Fruit fly (Drosophila melanogaster) whole organism, embryonic: ENCODE measurements around the gene Sgs5bis.

Experiments used
- Adf1 ChIP-seq: fragments of 200-800 bp; sonication (Bioruptor generic); IDR thresholded peaks from 2 replicates; pipeline ENCODE4 v1.3.6; 2022; ENCODE audit warnings: missing biosample characterization, missing genetic modification characterization
- Bgb ChIP-seq: fragments of 200-800 bp; sonication (Bioruptor generic); IDR thresholded peaks from 2 replicates; pipeline ENCODE4 v1.3.6; 2022; ENCODE audit warnings: missing biosample characterization, missing genetic modification characterization; ENCODE audit not compliant: partially characterized antibody
- CG10366 ChIP-seq: fragments of 200-800 bp; sonication (Bioruptor generic); IDR thresholded peaks from 2 replicates; pipeline ENCODE4 v1.3.6; 2022; ENCODE audit warnings: missing biosample characterization, missing genetic modification characterization
- CG10543 ChIP-seq: fragments of 200-800 bp; sonication (Bioruptor generic); optimal IDR thresholded peaks from 3 replicates; lab custom pipeline; 2017; ENCODE audit warnings: missing biosample characterization, mild to moderate bottlenecking, missing genetic modification characterization, moderate library complexity
- CG11093 ChIP-seq: fragments of 200-800 bp; sonication (Bioruptor generic); IDR thresholded peaks from 3 replicates; pipeline ENCODE4 v1.3.6; 2022; ENCODE audit warnings: missing biosample characterization, missing genetic modification characterization
- CG11695 ChIP-seq: fragments of 200-800 bp; sonication (Bioruptor generic); IDR thresholded peaks from 3 replicates; pipeline ENCODE4 v1.3.6; 2022; ENCODE audit warnings: missing biosample characterization, missing genetic modification characterization
- CG12299 ChIP-seq: fragments of 200-800 bp; sonication (Bioruptor generic); optimal IDR thresholded peaks from 2 replicates; lab custom pipeline; 2018; ENCODE audit warnings: missing biosample characterization, mild to moderate bottlenecking, missing genetic modification characterization
- CG15011 ChIP-seq: fragments of 200-800 bp; sonication (Bioruptor generic); optimal IDR thresholded peaks from 3 replicates; lab custom pipeline; 2018; ENCODE audit warnings: missing biosample characterization, mild to moderate bottlenecking, missing genetic modification characterization
- CG15696 ChIP-seq: fragments of 200-800 bp; sonication (Bioruptor generic); optimal IDR thresholded peaks from 2 replicates; lab custom pipeline; 2019; ENCODE audit warnings: missing biosample characterization, mild to moderate bottlenecking, missing genetic modification characterization, moderate library complexity
- CG18619 ChIP-seq: fragments of 200-800 bp; sonication (Bioruptor generic); optimal IDR thresholded peaks from 3 replicates; lab custom pipeline; 2017; ENCODE audit warnings: missing biosample characterization, mild to moderate bottlenecking, missing genetic modification characterization
- CG2120 ChIP-seq: fragments of 200-800 bp; sonication (Bioruptor generic); optimal IDR thresholded peaks from 3 replicates; lab custom pipeline; 2016; ENCODE audit warnings: missing biosample characterization, missing genetic modification characterization
- CG31441 ChIP-seq: fragments of 200-800 bp; sonication (Bioruptor generic); IDR thresholded peaks from 2 replicates; pipeline ENCODE4 v1.3.6; 2022; ENCODE audit warnings: missing biosample characterization, missing genetic modification characterization
- CG32532 ChIP-seq: fragments of 200-800 bp; sonication (Bioruptor generic); IDR thresholded peaks from 2 replicates; pipeline ENCODE4 v1.3.6; 2022; ENCODE audit warnings: missing biosample characterization, missing genetic modification characterization
- CG34224 ChIP-seq: fragments of 200-800 bp; sonication (Bioruptor generic); IDR thresholded peaks from 3 replicates; pipeline ENCODE4 v1.3.6; 2022; ENCODE audit warnings: missing biosample characterization, missing genetic modification characterization; ENCODE audit not compliant: partially characterized antibody
- CG34376 ChIP-seq: fragments of 200-800 bp; sonication (Bioruptor generic); optimal IDR thresholded peaks from 2 replicates; lab custom pipeline; 2018; ENCODE audit warnings: missing biosample characterization, mild to moderate bottlenecking, missing genetic modification characterization
- CG4328 ChIP-seq: fragments of 200-800 bp; sonication (Bioruptor generic); optimal IDR thresholded peaks from 3 replicates; lab custom pipeline; 2017; ENCODE audit warnings: missing biosample characterization, missing genetic modification reagents, missing genetic modification characterization
- CG6254 ChIP-seq: fragments of 200-800 bp; sonication (Bioruptor generic); optimal IDR thresholded peaks from 3 replicates; lab custom pipeline; 2017; ENCODE audit warnings: mild to moderate bottlenecking, missing biosample characterization, missing genetic modification reagents, missing genetic modification characterization
- CG7745 ChIP-seq: fragments of 200-800 bp; sonication (Bioruptor generic); optimal IDR thresholded peaks from 2 replicates; lab custom pipeline; 2018; ENCODE audit warnings: missing biosample characterization, mild to moderate bottlenecking, missing genetic modification characterization, moderate library complexity
- CG8359 ChIP-seq: fragments of 200-800 bp; sonication (Bioruptor generic); optimal IDR thresholded peaks from 2 replicates; lab custom pipeline; 2017; ENCODE audit warnings: missing biosample characterization, mild to moderate bottlenecking, missing genetic modification characterization, borderline replicate concordance
- CoRest ChIP-seq: fragments of 200-800 bp; sonication (Bioruptor generic); optimal IDR thresholded peaks from 3 replicates; lab custom pipeline; 2018; ENCODE audit warnings: missing biosample characterization, mild to moderate bottlenecking, missing genetic modification characterization, moderate library complexity
- Deaf1 ChIP-seq: fragments of 200-800 bp; optimal IDR thresholded peaks from 3 replicates; lab custom pipeline; 2019; ENCODE audit warnings: missing biosample characterization, mild to moderate bottlenecking, missing genetic modification characterization, moderate library complexity
- Dll ChIP-seq: fragments of 200-800 bp; sonication (Bioruptor generic); IDR thresholded peaks from 4 replicates; pipeline ENCODE4 v1.3.6; 2022; ENCODE audit warnings: missing biosample characterization, missing genetic modification characterization; ENCODE audit not compliant: partially characterized antibody
- Hand ChIP-seq: fragments of 200-800 bp; sonication (Bioruptor generic); optimal IDR thresholded peaks from 2 replicates; lab custom pipeline; 2017; ENCODE audit warnings: mild to moderate bottlenecking, missing biosample characterization, missing genetic modification reagents, missing genetic modification characterization
- Med ChIP-seq: fragments of 200-800 bp; sonication (Bioruptor generic); peaks from one replicate; lab custom pipeline; 2016; ENCODE audit warnings: missing biosample characterization, missing genetic modification characterization, mild to moderate bottlenecking, inconsistent platforms, moderate library complexity
- Meics ChIP-seq: fragments of 200-800 bp; sonication (Bioruptor generic); optimal IDR thresholded peaks from 2 replicates; lab custom pipeline; 2017; ENCODE audit warnings: missing biosample characterization, mild to moderate bottlenecking, missing genetic modification characterization
- abd-A ChIP-seq: fragments of 200-800 bp; sonication (Bioruptor generic); optimal IDR thresholded peaks from 3 replicates; lab custom pipeline; 2019; ENCODE audit warnings: missing biosample characterization, mild to moderate bottlenecking, missing genetic modification characterization, moderate library complexity
- amos ChIP-seq: fragments of 200-800 bp; sonication (Bioruptor generic); IDR thresholded peaks from 2 replicates; pipeline ENCODE4 v1.3.6; 2022; ENCODE audit warnings: missing biosample characterization, missing genetic modification characterization; ENCODE audit not compliant: partially characterized antibody
- chm ChIP-seq: fragments of 200-800 bp; sonication (Bioruptor generic); IDR thresholded peaks from 2 replicates; pipeline ENCODE4 v1.3.6; 2022; ENCODE audit warnings: missing biosample characterization, missing genetic modification characterization
- crol ChIP-seq: fragments of 200-800 bp; sonication (Bioruptor generic); IDR thresholded peaks from 2 replicates; pipeline ENCODE4 v1.3.6; 2022; ENCODE audit warnings: missing biosample characterization, missing genetic modification characterization
- dysf ChIP-seq: fragments of 200-800 bp; sonication (Bioruptor generic); IDR thresholded peaks from 3 replicates; pipeline ENCODE4 v1.3.6; 2022; ENCODE audit warnings: missing biosample characterization, missing genetic modification characterization
- gem ChIP-seq: fragments of 200-800 bp; sonication (Bioruptor generic); optimal IDR thresholded peaks from 2 replicates; lab custom pipeline; 2019; ENCODE audit warnings: missing biosample characterization, mild to moderate bottlenecking, missing genetic modification characterization, moderate library complexity
- hkb ChIP-seq, 2 experiments: fragments of 200-800 bp in 1 of 2; fragments of >200 bp in 1 of 2; sonication (Bioruptor generic) in 1 of 2; IDR thresholded peaks in 1 of 2; optimal IDR thresholded peaks in 1 of 2; 2 replicates each; pipeline versions ENCODE4 v1.3.6 to Lab custom; 2017 to 2022; ENCODE audit warnings: missing biosample characterization in 1 of 2, missing genetic modification characterization in 1 of 2
- insv ChIP-seq, 2 experiments: fragments of 200-800 bp; sonication (Bioruptor generic); optimal IDR thresholded peaks; 3 replicates each; lab custom pipeline; 2016 to 2018; ENCODE audit warnings: missing biosample characterization in 2 of 2, missing genetic modification characterization in 2 of 2
- kni ChIP-seq: fragments of 200-800 bp; sonication (Bioruptor generic); optimal IDR thresholded peaks from 3 replicates; lab custom pipeline; 2017; ENCODE audit warnings: mild to moderate bottlenecking, missing biosample characterization, missing genetic modification reagents, missing genetic modification characterization
- lov ChIP-seq, 2 experiments: fragments of 200-800 bp in 1 of 2; fragments of >200 bp in 1 of 2; sonication (Bioruptor generic) in 1 of 2; IDR thresholded peaks in 1 of 2; optimal IDR thresholded peaks in 1 of 2; 2 replicates in 1 of 2; 3 replicates in 1 of 2; pipeline versions ENCODE4 v1.3.6 to Lab custom; 2017 to 2022; ENCODE audit warnings: missing biosample characterization in 1 of 2, missing genetic modification characterization in 1 of 2
- nerfin-1 ChIP-seq: fragments of 200-800 bp; sonication (Bioruptor generic); optimal IDR thresholded peaks from 3 replicates; lab custom pipeline; 2019; ENCODE audit warnings: missing biosample characterization, mild to moderate bottlenecking, missing genetic modification characterization, moderate library complexity
- nmo ChIP-seq: fragments of 200-800 bp; sonication (Bioruptor generic); optimal IDR thresholded peaks from 2 replicates; lab custom pipeline; 2018; ENCODE audit warnings: missing biosample characterization, mild to moderate bottlenecking, missing genetic modification characterization, moderate library complexity
- peb ChIP-seq: fragments of 200-800 bp; sonication (Bioruptor generic); IDR thresholded peaks from 2 replicates; pipeline ENCODE4 v1.3.6; 2022; ENCODE audit warnings: missing biosample characterization, missing genetic modification characterization
- rib ChIP-seq: fragments of 200-800 bp; sonication (Bioruptor generic); IDR thresholded peaks from 2 replicates; pipeline ENCODE4 v1.3.6; 2022; ENCODE audit warnings: missing biosample characterization, missing genetic modification characterization
- row ChIP-seq: fragments of 200-800 bp; sonication (Bioruptor generic); IDR thresholded peaks from 3 replicates; pipeline ENCODE4 v1.3.6; 2022; ENCODE audit warnings: missing biosample characterization, missing genetic modification characterization
- slbo ChIP-seq: fragments of 200-800 bp; sonication (Bioruptor generic); IDR thresholded peaks from 2 replicates; pipeline ENCODE4 v1.3.6; 2022; ENCODE audit warnings: missing biosample characterization, missing genetic modification characterization
- tll ChIP-seq, 2 experiments: fragments of 200-800 bp in 1 of 2; fragments of >200 bp in 1 of 2; sonication (Bioruptor generic) in 1 of 2; optimal IDR thresholded peaks; 2 replicates each; lab custom pipeline; 2017 to 2019; ENCODE audit warnings: missing biosample characterization in 2 of 2, missing genetic modification characterization in 2 of 2, mild to moderate bottlenecking in 1 of 2, moderate library complexity in 1 of 2
- ttk ChIP-seq: fragments of 200-800 bp; sonication (Bioruptor generic); IDR thresholded peaks from 2 replicates; pipeline ENCODE4 v2.1.2; 2022; ENCODE audit warnings: missing biosample characterization, missing genetic modification characterization
- twi ChIP-seq: fragments of 200-800 bp; optimal IDR thresholded peaks from 2 replicates; lab custom pipeline; 2019; ENCODE audit warnings: missing biosample characterization, mild to moderate bottlenecking, missing genetic modification characterization, moderate library complexity
- wor ChIP-seq: fragments of 200-800 bp; sonication (Bioruptor generic); IDR thresholded peaks from 2 replicates; pipeline ENCODE4 v1.3.6; 2022; ENCODE audit warnings: missing biosample characterization, missing genetic modification characterization

The Sgs5bis gene

dm6 chr3R:17604880-17605667, 10.9 kb downstream of the Sgs5bis start (continued):
- TF ChIP-seq lov (optimal IDR thresholded peaks at IDR 0.05; lab: Kevin White, UChicago) (no peak), lov (GFP tag; IDR thresholded peaks at IDR 0.05; lab: Robert Waterston, UW) (0 out of 3 replicates have a peak, but pooled peaks have one; percentile 24), row (GFP tag; lab: Robert Waterston, UW) (peak; percentile 87), Adf1 (GFP tag; lab: Robert Waterston, UW) (peak; percentile 5), CG11695 (GFP tag; lab: Robert Waterston, UW) (no peak), CG34376 (GFP tag; lab: Kevin White, UChicago) (peak; percentile 16), amos (GFP tag; lab: Robert Waterston, UW) (no peak), abd-A (tag; lab: Kevin White, UChicago) (peak; percentile 94), Hand (GFP tag; lab: Kevin White, UChicago) (peak; percentile 10), nerfin-1 (tag; lab: Kevin White, UChicago) (peak; percentile 84), nmo (GFP tag; lab: Kevin White, UChicago) (peak; percentile 33), CG32532 (0 out of 2 replicates have a peak, but pooled peaks have one; percentile 15), CG18619 (GFP tag; lab: Kevin White, UChicago) (peak; percentile 11), CG8359 (GFP tag; lab: Kevin White, UChicago) (no peak), peb (GFP tag; lab: Robert Waterston, UW) (no peak), CG10366 (GFP tag; lab: Robert Waterston, UW) (no peak), CG12299 (tag; lab: Kevin White, UChicago) (peak; percentile 20), CG10543 (peak; percentile 28), CG34224 (GFP tag; lab: Robert Waterston, UW) (no peak), chm (GFP tag; lab: Robert Waterston, UW) (no peak), hkb (optimal IDR thresholded peaks at IDR 0.05; lab: Kevin White, UChicago) (no peak), hkb (GFP tag; IDR thresholded peaks at IDR 0.05; lab: Robert Waterston, UW) (0 out of 2 replicates have a peak, but pooled peaks have one; percentile 9), ttk (no peak; the same call in 1 of the 2 replicates), Deaf1 (tag; lab: Kevin White, UChicago) (peak; percentile 24), rib (peak; percentile 72; the same call in 1 of the 2 replicates), Meics (peak; percentile 56), Bgb (GFP tag; lab: Robert Waterston, UW) (no peak), CG15696 (peak; percentile 35), CG4328 (GFP tag; lab: Kevin White, UChicago) (peak; percentile 2), kni (GFP tag; lab: Kevin White, UChicago) (peak; percentile 10), twi (tag; lab: Kevin White, UChicago) (peak; percentile 52), tll (GFP tag; optimal IDR thresholded peaks at IDR 0.05; lab: Kevin White, UChicago) (peak in 1 of 2 experiments; percentile 19), CoRest (tag; lab: Kevin White, UChicago) (peak; percentile 38), CG7745 (peak; percentile 34), gem (tag; lab: Kevin White, UChicago) (peak; percentile 44), CG6254 (GFP tag; lab: Kevin White, UChicago) (peak; percentile 11), CG31441 (0 out of 2 replicates have a peak, but pooled peaks have one; percentile 18), crol (GFP tag; lab: Robert Waterston, UW) (peak; percentile 48), Dll (GFP tag; lab: Robert Waterston, UW) (0 out of 4 replicates have a peak, but pooled peaks have one; percentile 0), CG2120 (GFP tag; lab: Kevin White, UChicago) (peak; percentile 6), insv (GFP tag; optimal IDR thresholded peaks at IDR 0.05; lab: Kevin White, UChicago) (peak in 1 of 2 experiments; percentile 22), CG15011 (peak; percentile 15), slbo (peak; percentile 20; the same call in 1 of the 2 replicates), Med (GFP tag; lab: Kevin White, UChicago) (peak; percentile 50), CG11093 (GFP tag; lab: Robert Waterston, UW) (0 out of 3 replicates have a peak, but pooled peaks have one; percentile 18), wor (peak; percentile 32; the same call in 1 of the 2 replicates), dysf (GFP tag; lab: Robert Waterston, UW) (peak; percentile 15; the same call in 1 of the 3 replicates)
